Fruit fly (Drosophila melanogaster) whole organism, embryonic: ENCODE data around the gene kairos.
A peak's percentile ranks its signal among the peaks of the same experiment; 100 is the strongest.

ENCODE experiments used
- BEAF-32 ChIP-seq: fragments of 200-800 bp; sonication (Bioruptor generic); optimal IDR thresholded peaks from 3 replicates; lab custom pipeline; 2017; ENCODE audit warnings: missing biosample characterization, missing genetic modification characterization, mild to moderate bottlenecking, moderate library complexity, missing genetic modification reagents
- CG10147 ChIP-seq: fragments of 200-800 bp; sonication (Bioruptor generic); optimal IDR thresholded peaks from 2 replicates; lab custom pipeline; 2019; ENCODE audit warnings: missing biosample characterization, mild to moderate bottlenecking, missing genetic modification characterization, moderate library complexity
- CG10654 ChIP-seq: fragments of 200-800 bp; sonication (Bioruptor generic); optimal IDR thresholded peaks from 2 replicates; lab custom pipeline; 2016; ENCODE audit warnings: missing biosample characterization, missing genetic modification characterization
- CG11247 ChIP-seq: fragments of 200-800 bp; sonication (Bioruptor generic); IDR thresholded peaks from 2 replicates; pipeline ENCODE4 v1.3.6; 2022; ENCODE audit warnings: missing biosample characterization, missing genetic modification characterization
- CG11695 ChIP-seq: fragments of 200-800 bp; sonication (Bioruptor generic); IDR thresholded peaks from 3 replicates; pipeline ENCODE4 v1.3.6; 2022; ENCODE audit warnings: missing biosample characterization, missing genetic modification characterization
- CG13123 ChIP-seq: fragments of 200-800 bp; sonication (Bioruptor generic); optimal IDR thresholded peaks from 2 replicates; lab custom pipeline; 2016; ENCODE audit warnings: missing biosample characterization, missing genetic modification characterization
- CG15696 ChIP-seq: fragments of 200-800 bp; sonication (Bioruptor generic); optimal IDR thresholded peaks from 2 replicates; lab custom pipeline; 2019; ENCODE audit warnings: missing biosample characterization, mild to moderate bottlenecking, missing genetic modification characterization, moderate library complexity
- CG16863 ChIP-seq: fragments of 200-800 bp; sonication (Bioruptor generic); optimal IDR thresholded peaks from 3 replicates; lab custom pipeline; 2016; ENCODE audit warnings: missing biosample characterization, missing genetic modification characterization
- CG17359 ChIP-seq: fragments of 200-800 bp; sonication (Bioruptor generic); optimal IDR thresholded peaks from 3 replicates; lab custom pipeline; 2018; ENCODE audit warnings: missing biosample characterization, mild to moderate bottlenecking, missing genetic modification characterization, moderate library complexity
- CG2199 ChIP-seq: fragments of 200-800 bp; sonication (Bioruptor generic); IDR thresholded peaks from 3 replicates; pipeline ENCODE4 v1.3.6; 2022; ENCODE audit warnings: missing biosample characterization, missing genetic modification characterization
- CG2889 ChIP-seq: fragments of 200-800 bp; sonication (Bioruptor generic); IDR thresholded peaks from 3 replicates; pipeline ENCODE4 v1.3.6; 2022; ENCODE audit warnings: missing biosample characterization, missing genetic modification characterization
- CG31365 ChIP-seq: fragments of 200-800 bp; sonication (Bioruptor generic); optimal IDR thresholded peaks from 2 replicates; lab custom pipeline; 2018; ENCODE audit warnings: missing biosample characterization, mild to moderate bottlenecking, missing genetic modification characterization
- CG32532 ChIP-seq: fragments of 200-800 bp; sonication (Bioruptor generic); IDR thresholded peaks from 2 replicates; pipeline ENCODE4 v1.3.6; 2022; ENCODE audit warnings: missing biosample characterization, missing genetic modification characterization
- CG4707 ChIP-seq: fragments of 200-800 bp; sonication (Bioruptor generic); optimal IDR thresholded peaks from 2 replicates; lab custom pipeline; 2018; ENCODE audit warnings: missing biosample characterization, mild to moderate bottlenecking, missing genetic modification characterization, moderate library complexity
- CG5180 ChIP-seq: fragments of 200-800 bp; sonication (Bioruptor generic); optimal IDR thresholded peaks from 3 replicates; lab custom pipeline; 2017; ENCODE audit warnings: missing biosample characterization, missing genetic modification characterization, mild to moderate bottlenecking, moderate library complexity, missing genetic modification reagents
- CG6654 ChIP-seq: fragments of 200-800 bp; sonication (Bioruptor generic); optimal IDR thresholded peaks from 2 replicates; lab custom pipeline; 2017; ENCODE audit warnings: missing biosample characterization, mild to moderate bottlenecking, missing genetic modification characterization
- CG6854 ChIP-seq: fragments of 200-800 bp; sonication (Bioruptor generic); optimal IDR thresholded peaks from 3 replicates; lab custom pipeline; 2017; ENCODE audit warnings: missing biosample characterization, mild to moderate bottlenecking, missing genetic modification characterization
- CG7745 ChIP-seq: fragments of 200-800 bp; sonication (Bioruptor generic); optimal IDR thresholded peaks from 2 replicates; lab custom pipeline; 2018; ENCODE audit warnings: missing biosample characterization, mild to moderate bottlenecking, missing genetic modification characterization, moderate library complexity
- CG9437 ChIP-seq: fragments of 200-800 bp; sonication (Bioruptor generic); optimal IDR thresholded peaks from 2 replicates; lab custom pipeline; 2018; ENCODE audit warnings: missing biosample characterization, mild to moderate bottlenecking, missing genetic modification characterization
- CoRest ChIP-seq: fragments of 200-800 bp; sonication (Bioruptor generic); optimal IDR thresholded peaks from 3 replicates; lab custom pipeline; 2018; ENCODE audit warnings: missing biosample characterization, mild to moderate bottlenecking, missing genetic modification characterization, moderate library complexity
- D19B ChIP-seq: fragments of 200-800 bp; sonication (Bioruptor generic); optimal IDR thresholded peaks from 2 replicates; lab custom pipeline; 2017; ENCODE audit warnings: missing biosample characterization, mild to moderate bottlenecking, missing genetic modification characterization
- HLHmδ ChIP-seq: fragments of 200-800 bp; sonication (Bioruptor generic); optimal IDR thresholded peaks from 2 replicates; lab custom pipeline; 2018; ENCODE audit warnings: missing biosample characterization, mild to moderate bottlenecking, missing genetic modification characterization, moderate library complexity
- Lim3 ChIP-seq: fragments of 200-800 bp; sonication (Bioruptor generic); IDR thresholded peaks from 2 replicates; pipeline ENCODE4 v1.3.6; 2022; ENCODE audit warnings: missing biosample characterization, missing genetic modification characterization
- Meics ChIP-seq: fragments of 200-800 bp; sonication (Bioruptor generic); optimal IDR thresholded peaks from 2 replicates; lab custom pipeline; 2017; ENCODE audit warnings: missing biosample characterization, mild to moderate bottlenecking, missing genetic modification characterization
- NFAT ChIP-seq: fragments of 200-800 bp; sonication (Bioruptor generic); IDR thresholded peaks from 2 replicates; pipeline ENCODE4 v1.3.6; 2022; ENCODE audit warnings: missing biosample characterization, missing genetic modification characterization
- Neu2 ChIP-seq: fragments of 200-800 bp; sonication (Bioruptor generic); optimal IDR thresholded peaks from 3 replicates; lab custom pipeline; 2016; ENCODE audit warnings: missing biosample characterization, missing genetic modification characterization, borderline replicate concordance
- Sin3A ChIP-seq: fragments of >200 bp; optimal IDR thresholded peaks from 2 replicates; lab custom pipeline; 2018
- Sry-δ ChIP-seq: fragments of 200-800 bp; sonication (Bioruptor generic); optimal IDR thresholded peaks from 2 replicates; lab custom pipeline; 2016; ENCODE audit warnings: missing biosample characterization, missing genetic modification characterization
- Trl ChIP-seq, 3 experiments: fragments of >200 bp in 2 of 3; fragments of 200-800 bp in 1 of 3; sonication (Bioruptor generic) in 1 of 3; optimal IDR thresholded peaks; 2 replicates in 1 of 3; 3 replicates in 2 of 3; lab custom pipeline; 2016 to 2017; ENCODE audit warnings: missing biosample characterization in 1 of 3, missing genetic modification characterization in 1 of 3
- bcd ChIP-seq: fragments of 200-800 bp; sonication (Bioruptor generic); optimal IDR thresholded peaks from 2 replicates; lab custom pipeline; 2017; ENCODE audit warnings: missing biosample characterization, mild to moderate bottlenecking, missing genetic modification characterization
- chn ChIP-seq: fragments of 200-800 bp; sonication (Bioruptor generic); optimal IDR thresholded peaks from 2 replicates; lab custom pipeline; 2016; ENCODE audit warnings: missing biosample characterization, missing genetic modification characterization
- croc ChIP-seq: fragments of 200-800 bp; sonication (Bioruptor generic); conservative IDR thresholded peaks from 3 replicates; pipeline ENCODE4 v1.3.6; 2022; ENCODE audit warnings: missing biosample characterization, missing genetic modification characterization
- dmrt99B ChIP-seq: fragments of 200-800 bp; sonication (Bioruptor generic); optimal IDR thresholded peaks from 2 replicates; lab custom pipeline; 2018; ENCODE audit warnings: missing biosample characterization, mild to moderate bottlenecking, missing genetic modification characterization, moderate library complexity
- dysf ChIP-seq: fragments of 200-800 bp; sonication (Bioruptor generic); IDR thresholded peaks from 3 replicates; pipeline ENCODE4 v1.3.6; 2022; ENCODE audit warnings: missing biosample characterization, missing genetic modification characterization
- emc ChIP-seq: fragments of 200-800 bp; sonication (Bioruptor generic); optimal IDR thresholded peaks from 2 replicates; lab custom pipeline; 2016; ENCODE audit warnings: missing biosample characterization, missing genetic modification characterization
- ems ChIP-seq: fragments of 200-800 bp; sonication (Bioruptor generic); optimal IDR thresholded peaks from 3 replicates; lab custom pipeline; 2016; ENCODE audit warnings: missing biosample characterization, missing genetic modification characterization
- eve ChIP-seq, 2 experiments: fragments of >200 bp; optimal IDR thresholded peaks; 2 replicates each; lab custom pipeline; 2017; ENCODE audit warnings: missing biosample characterization in 2 of 2, missing genetic modification characterization in 2 of 2
- exex ChIP-seq: fragments of 200-800 bp; sonication (Bioruptor generic); optimal IDR thresholded peaks from 4 replicates; lab custom pipeline; 2018; ENCODE audit warnings: missing biosample characterization, mild to moderate bottlenecking, missing genetic modification characterization, moderate library complexity
- gem ChIP-seq: fragments of 200-800 bp; sonication (Bioruptor generic); optimal IDR thresholded peaks from 2 replicates; lab custom pipeline; 2019; ENCODE audit warnings: missing biosample characterization, mild to moderate bottlenecking, missing genetic modification characterization, moderate library complexity
- gsb ChIP-seq: fragments of 200-800 bp; sonication (Bioruptor generic); IDR thresholded peaks from 2 replicates; pipeline ENCODE4 v1.3.6; 2022; ENCODE audit warnings: missing biosample characterization, missing genetic modification characterization
- kah ChIP-seq: fragments of 200-800 bp; sonication (Bioruptor generic); optimal IDR thresholded peaks from 2 replicates; lab custom pipeline; 2018; ENCODE audit warnings: missing biosample characterization, mild to moderate bottlenecking, missing genetic modification characterization
- ken ChIP-seq: fragments of 200-800 bp; sonication (Bioruptor generic); IDR thresholded peaks from 3 replicates; pipeline ENCODE4 v1.3.6; 2022; ENCODE audit warnings: missing biosample characterization, missing genetic modification characterization
- kni ChIP-seq: fragments of 200-800 bp; sonication (Bioruptor generic); optimal IDR thresholded peaks from 3 replicates; lab custom pipeline; 2017; ENCODE audit warnings: mild to moderate bottlenecking, missing biosample characterization, missing genetic modification reagents, missing genetic modification characterization
- org-1 ChIP-seq: fragments of 200-800 bp; sonication (Bioruptor generic); optimal IDR thresholded peaks from 2 replicates; lab custom pipeline; 2017; ENCODE audit warnings: missing biosample characterization, missing genetic modification characterization
- pros ChIP-seq: fragments of 200-800 bp; sonication (Bioruptor generic); optimal IDR thresholded peaks from 3 replicates; lab custom pipeline; 2019; ENCODE audit warnings: missing biosample characterization, mild to moderate bottlenecking, missing genetic modification characterization, moderate library complexity
- sd ChIP-seq: fragments of 200-800 bp; sonication (Bioruptor generic); optimal IDR thresholded peaks from 3 replicates; lab custom pipeline; 2018; ENCODE audit warnings: missing biosample characterization, mild to moderate bottlenecking, missing genetic modification characterization, moderate library complexity
- sisA ChIP-seq: fragments of 200-800 bp; sonication (Bioruptor generic); IDR thresholded peaks from 2 replicates; pipeline ENCODE4 v1.3.6; 2022; ENCODE audit warnings: missing biosample characterization, missing genetic modification characterization
- tgo ChIP-seq: fragments of 200-800 bp; sonication (Bioruptor generic); IDR thresholded peaks from 3 replicates; pipeline ENCODE4 v1.3.6; 2022; ENCODE audit warnings: missing biosample characterization, missing genetic modification characterization
- zen ChIP-seq: fragments of 200-800 bp; sonication (Bioruptor generic); optimal IDR thresholded peaks from 3 replicates; lab custom pipeline; 2018; ENCODE audit warnings: missing biosample characterization, mild to moderate bottlenecking, missing genetic modification characterization, moderate library complexity
- zfh2 ChIP-seq: fragments of 200-800 bp; sonication (Bioruptor generic); optimal IDR thresholded peaks from 2 replicates; lab custom pipeline; 2016; ENCODE audit warnings: missing biosample characterization, missing genetic modification characterization

The kairos gene

dm6 chrX:18276485-18277321 lies 79.3 kb downstream of the kairos start, which contains the start of gene upd3:
Gene upd3, plus strand, starts transcription at chrX:18277233.
- TF ChIP-seq zen (no peak), CG31365 (tag; lab: Kevin White, UChicago) (no peak), ems (GFP tag; lab: Kevin White, UChicago) (no peak), CG4707 (GFP tag; lab: Kevin White, UChicago) (no peak), kni (GFP tag; lab: Kevin White, UChicago) (no peak), Neu2 (no peak), tgo (GFP tag; lab: Robert Waterston, UW) (no peak), BEAF-32 (GFP tag; lab: Kevin White, UChicago) (no peak), Lim3 (no peak), chn (GFP tag; lab: Kevin White, UChicago) (no peak), zfh2 (GFP tag; lab: Kevin White, UChicago) (no peak), CG7745 (tag; lab: Kevin White, UChicago) (no peak), Trl (optimal IDR thresholded peaks at IDR 0.05; lab: Kevin White, UChicago) (peak; percentile 25 to 38), Trl (GFP tag; optimal IDR thresholded peaks at IDR 0.05; lab: Kevin White, UChicago) (no peak), ken (no peak), croc (GFP tag; lab: Robert Waterston, UW) (no peak), eve (GFP tag; optimal IDR thresholded peaks at IDR 0.05; lab: Kevin White, UChicago) (no peak), CG10654 (no peak), CG17359 (tag; lab: Kevin White, UChicago) (no peak), CG2889 (GFP tag; lab: Robert Waterston, UW) (no peak), CG2199 (GFP tag; lab: Robert Waterston, UW) (no peak), gsb (no peak), Sin3A (lab: Kevin White, UChicago) (no peak), NFAT (no peak), exex (tag; lab: Kevin White, UChicago) (peak; percentile 6), CG6654 (GFP tag; lab: Kevin White, UChicago) (no peak), CG5180 (GFP tag; lab: Kevin White, UChicago) (no peak), sd (tag; lab: Kevin White, UChicago) (no peak), CG11247 (no peak), kah (no peak), CG16863 (GFP tag; lab: Kevin White, UChicago) (no peak), dysf (GFP tag; lab: Robert Waterston, UW) (no peak), CG32532 (GFP tag; lab: Robert Waterston, UW) (no peak), CG13123 (GFP tag; lab: Kevin White, UChicago) (no peak), CG9437 (GFP tag; lab: Kevin White, UChicago) (no peak), sisA (no peak), CG11695 (no peak), gem (tag; lab: Kevin White, UChicago) (peak; percentile 25), CoRest (no peak), emc (GFP tag; lab: Kevin White, UChicago) (no peak), Sry-δ (GFP tag; lab: Kevin White, UChicago) (no peak), bcd (GFP tag; lab: Kevin White, UChicago) (no peak), CG6854 (GFP tag; lab: Kevin White, UChicago) (no peak), D19B (GFP tag; lab: Kevin White, UChicago) (peak; percentile 89), Meics (GFP tag; lab: Kevin White, UChicago) (peak; percentile 9), CG15696 (no peak), CG10147 (no peak), pros (no peak), HLHmδ (no peak), dmrt99B (tag; lab: Kevin White, UChicago) (no peak), org-1 (GFP tag; lab: Kevin White, UChicago) (no peak)
